Worm (Caenorhabditis elegans): ENCODE measurements around the gene C07A9.10.

The C07A9.10 gene

DNA sequence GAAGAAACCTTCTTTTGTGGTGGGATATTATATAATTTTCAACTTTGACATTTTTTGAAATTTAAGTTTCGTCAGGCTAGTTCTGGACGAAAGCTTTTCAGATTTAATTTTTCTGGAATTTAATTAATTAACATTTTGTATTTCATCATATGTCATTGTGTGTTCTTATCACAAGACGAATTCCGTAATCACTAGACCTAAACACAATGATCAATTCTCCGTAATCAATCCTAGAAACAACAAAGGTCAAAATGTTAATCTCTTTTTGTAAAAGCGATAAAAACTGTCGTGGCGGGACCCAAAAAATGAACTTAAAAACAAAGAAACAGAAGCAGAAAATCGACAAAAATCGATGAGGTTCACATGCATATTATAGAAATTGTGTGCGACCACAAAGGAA, 28.9 kb upstream of the C07A9.10 start:
- TF ChIP-seq fos-1 (tag; optimal IDR thresholded peaks at IDR 0.05) (no peak), pqm-1 (tag; optimal IDR thresholded peaks at IDR 0.05) (peak; percentile 28), elt-2 (tag; optimal IDR thresholded peaks at IDR 0.05) (peak; percentile 80)

ce11 chrIII:9713862-9714261, 28.0 kb upstream of the C07A9.10 start, which contains the start of gene ncx-6:
Gene ncx-6, minus strand, starts transcription at chrIII:9713949.
- TF ChIP-seq pqm-1 (tag; optimal IDR thresholded peaks at IDR 0.05) = peak; percentile 0
- peak; percentile 76 for TF ChIP-seq elt-2 (tag; optimal IDR thresholded peaks at IDR 0.05)
- TF ChIP-seq elt-1 (tag; optimal IDR thresholded peaks at IDR 0.05) = no peak

DNA sequence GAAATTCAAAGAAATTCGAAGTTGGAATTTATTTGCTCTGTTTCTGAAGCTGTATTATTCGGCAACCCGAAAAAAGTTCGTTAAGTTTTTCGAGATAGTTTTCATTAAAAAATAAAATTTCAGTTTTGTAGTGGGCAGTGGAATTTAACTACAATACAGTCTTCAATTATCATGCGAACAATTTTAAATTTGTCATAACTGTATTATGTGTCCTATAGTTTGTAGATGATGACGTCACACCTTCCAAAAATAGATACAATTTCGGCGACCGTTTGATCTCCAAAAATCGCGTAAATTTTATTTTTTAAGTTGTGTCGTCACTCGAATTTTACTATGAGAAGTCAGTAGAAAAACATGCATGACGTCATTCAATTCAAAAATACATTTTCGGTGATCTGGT, 27.3 kb upstream of the C07A9.10 start:
- no peak for TF ChIP-seq pha-4 (tag; optimal IDR thresholded peaks at IDR 0.05)
- no peak for TF ChIP-seq lin-15B (tag; optimal IDR thresholded peaks at IDR 0.05)
- TF ChIP-seq ceh-82 (tag; optimal IDR thresholded peaks at IDR 0.05) = no peak
- TF ChIP-seq aly-2 (tag; optimal IDR thresholded peaks at IDR 0.05) = no peak

DNA sequence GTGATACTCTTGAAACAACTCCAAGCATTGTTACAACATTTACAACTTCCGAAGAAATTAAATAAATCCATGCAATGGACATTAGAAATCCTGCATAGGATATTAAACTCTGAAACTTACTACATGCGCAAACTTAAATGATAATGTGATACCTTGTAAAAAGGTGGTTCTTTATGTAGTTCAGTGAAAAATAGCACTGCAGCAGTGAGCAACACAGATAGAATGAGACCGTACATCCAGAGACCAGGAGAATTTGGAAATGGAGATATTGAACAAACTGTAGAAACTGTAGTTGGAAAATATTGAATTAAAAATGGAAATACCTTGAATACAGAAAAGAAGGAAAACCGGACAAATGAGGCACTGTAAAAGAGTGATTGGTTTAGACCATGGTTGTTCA, 25.3 kb upstream of the C07A9.10 start:
- TF ChIP-seq tbx-2 (tag; optimal IDR thresholded peaks at IDR 0.05) = no peak
- no peak for TF ChIP-seq aly-2 (tag; optimal IDR thresholded peaks at IDR 0.05)
- TF ChIP-seq nhr-76 (tag; optimal IDR thresholded peaks at IDR 0.05) = no peak
- no peak for TF ChIP-seq sea-2 (GFP tag; optimal IDR thresholded peaks at IDR 0.05)
- TF ChIP-seq nhr-43 (tag; optimal IDR thresholded peaks at IDR 0.05; ENCODE audit: poor library complexity, severe bottlenecking) = no peak
- no peak for TF ChIP-seq nhr-23 (tag; optimal IDR thresholded peaks at IDR 0.05)
- TF ChIP-seq daf-12 (tag; optimal IDR thresholded peaks at IDR 0.05) = no peak
- no peak for TF ChIP-seq ceh-9 (tag; optimal IDR thresholded peaks at IDR 0.05)
- TF ChIP-seq nhr-237 (tag; optimal IDR thresholded peaks at IDR 0.05) = no peak
- TF ChIP-seq pha-4 (tag; optimal IDR thresholded peaks at IDR 0.05) = no peak
- TF ChIP-seq egl-27 (tag; optimal IDR thresholded peaks at IDR 0.05) = no peak
- TF ChIP-seq lin-39 (tag; optimal IDR thresholded peaks at IDR 0.05) = no peak
- no peak for TF ChIP-seq lsy-12 (tag; optimal IDR thresholded peaks at IDR 0.05)
- TF ChIP-seq hmg-11 (tag; optimal IDR thresholded peaks at IDR 0.05) = no peak
- TF ChIP-seq R02D3.7 (tag; optimal IDR thresholded peaks at IDR 0.05) = no peak

ce11 chrIII:9705157-9705905, 19.5 kb upstream of the C07A9.10 start:
- peak; percentile 41 for TF ChIP-seq lin-39 (tag; optimal IDR thresholded peaks at IDR 0.05)
- peak; percentile 18 for TF ChIP-seq egl-5 (tag; optimal IDR thresholded peaks at IDR 0.05)
- no peak for TF ChIP-seq zag-1 (tag; optimal IDR thresholded peaks at IDR 0.05)

DNA sequence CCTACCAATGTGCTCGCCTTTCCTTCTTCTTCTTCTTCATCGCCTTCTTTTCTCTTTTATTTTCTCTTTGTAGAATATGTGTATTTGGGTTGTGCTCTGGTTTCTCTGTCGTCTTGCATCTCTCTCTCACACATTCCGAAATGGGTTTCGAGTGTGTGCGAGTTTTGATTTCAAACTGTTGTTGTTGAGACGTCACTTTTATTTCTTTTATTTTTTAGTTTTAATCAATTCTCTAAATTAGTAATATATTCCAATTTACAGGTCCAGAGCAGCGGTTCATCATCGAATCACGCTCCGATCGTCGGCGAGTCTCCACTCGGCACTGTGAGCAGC, 18.7 kb upstream of the C07A9.10 start:
- TF ChIP-seq skn-1 (tag; optimal IDR thresholded peaks at IDR 0.05) = no peak
- TF ChIP-seq elt-2 (tag; optimal IDR thresholded peaks at IDR 0.05) = no peak
- TF ChIP-seq nhr-77 (tag; optimal IDR thresholded peaks at IDR 0.05) = no peak
- no peak for TF ChIP-seq zag-1 (tag; optimal IDR thresholded peaks at IDR 0.05)
- peak; percentile 22 for TF ChIP-seq nfya-1 (tag; optimal IDR thresholded peaks at IDR 0.05; ENCODE audit: insufficient read depth)
- TF ChIP-seq daf-12 (tag; optimal IDR thresholded peaks at IDR 0.05) = no peak
- TF ChIP-seq nhr-67 (tag; optimal IDR thresholded peaks at IDR 0.05) = no peak

DNA sequence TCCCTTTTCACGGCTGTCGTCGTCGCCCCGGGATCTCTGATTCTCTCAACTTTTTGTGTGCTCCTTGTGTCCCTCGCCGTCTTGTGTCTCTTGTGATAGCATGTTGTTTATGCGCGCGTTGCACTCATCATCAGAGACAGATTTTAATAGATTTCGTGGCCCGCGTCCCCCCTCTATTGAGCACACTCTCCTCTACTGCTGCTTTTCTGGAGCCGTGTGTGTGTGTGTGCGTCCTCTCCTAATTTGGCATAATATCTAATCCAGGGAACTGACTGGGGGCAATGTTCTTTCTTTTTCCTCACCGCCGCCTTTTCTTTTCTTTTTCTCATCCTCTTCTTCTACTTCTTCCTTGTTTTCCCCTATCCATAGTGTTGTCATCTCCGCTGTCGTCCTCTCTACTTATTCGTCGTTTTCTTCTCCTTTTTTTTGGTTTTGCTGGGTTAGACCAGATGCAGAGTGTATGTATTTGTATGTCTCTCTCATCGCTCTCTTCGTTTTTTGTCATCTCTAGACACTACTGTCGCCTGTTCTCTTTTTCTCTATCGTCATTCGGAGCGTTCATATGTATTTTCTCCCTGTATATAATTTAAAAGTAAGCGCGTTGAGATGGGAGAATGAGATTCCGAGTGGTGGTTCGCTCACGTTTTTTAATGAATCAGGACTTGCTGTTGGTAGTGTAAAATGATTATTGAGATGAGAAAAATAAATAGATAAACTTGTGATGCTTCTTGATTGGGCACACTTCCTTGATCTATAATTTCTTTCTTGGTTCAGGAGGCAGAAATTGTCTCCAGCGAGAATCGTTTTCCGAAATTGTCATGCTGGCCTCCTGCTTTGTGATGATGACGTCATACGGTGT, 18.1 kb upstream of the C07A9.10 start:
- peak; percentile 12 for TF ChIP-seq elt-2 (tag; optimal IDR thresholded peaks at IDR 0.05)
- no peak for TF ChIP-seq elt-1 (tag; optimal IDR thresholded peaks at IDR 0.05)
- no peak for TF ChIP-seq nhr-12 (tag; optimal IDR thresholded peaks at IDR 0.05)
- no peak for TF ChIP-seq nhr-28 (tag; optimal IDR thresholded peaks at IDR 0.05)
- TF ChIP-seq nhr-77 (tag; optimal IDR thresholded peaks at IDR 0.05) = no peak
- no peak for TF ChIP-seq pqm-1 (tag; optimal IDR thresholded peaks at IDR 0.05)
- no peak for TF ChIP-seq elt-3 (tag; optimal IDR thresholded peaks at IDR 0.05)
- TF ChIP-seq nhr-237 (tag; optimal IDR thresholded peaks at IDR 0.05) = no peak
- peak; percentile 75 for TF ChIP-seq lin-39 (tag; optimal IDR thresholded peaks at IDR 0.05)
- peak; percentile 40 for TF ChIP-seq pha-4 (tag; optimal IDR thresholded peaks at IDR 0.05)
- no peak for TF ChIP-seq lsy-12 (tag; optimal IDR thresholded peaks at IDR 0.05)
- peak; percentile 3 for TF ChIP-seq ama-1 (optimal IDR thresholded peaks at IDR 0.05)
- no peak for TF ChIP-seq sea-2 (GFP tag; optimal IDR thresholded peaks at IDR 0.05)
- TF ChIP-seq daf-12 (tag; optimal IDR thresholded peaks at IDR 0.05) = no peak
- TF ChIP-seq unc-62 (GFP tag; optimal IDR thresholded peaks at IDR 0.05) = no peak
- no peak for TF ChIP-seq ztf-4 (tag; optimal IDR thresholded peaks at IDR 0.05)
- TF ChIP-seq nhr-43 (tag; optimal IDR thresholded peaks at IDR 0.05; ENCODE audit: poor library complexity, severe bottlenecking) = no peak
- no peak for TF ChIP-seq ceh-28 (tag; optimal IDR thresholded peaks at IDR 0.05)
- TF ChIP-seq unc-39 (tag; optimal IDR thresholded peaks at IDR 0.05) = no peak
- TF ChIP-seq hmg-11 (tag; optimal IDR thresholded peaks at IDR 0.05) = peak; percentile 49
- TF ChIP-seq jun-1 (tag; optimal IDR thresholded peaks at IDR 0.05) = peak; percentile 2
- no peak for TF ChIP-seq ceh-16 (tag; optimal IDR thresholded peaks at IDR 0.05)
- TF ChIP-seq lin-15B (tag; optimal IDR thresholded peaks at IDR 0.05) = no peak
- no peak for TF ChIP-seq ceh-9 (tag; optimal IDR thresholded peaks at IDR 0.05)
